Worm (Caenorhabditis elegans): Measurements from ENCODE around the gene clec-210.

- TF ChIP-seq tra-4 (tag; optimal IDR thresholded peaks at IDR 0.05) = no peak
- TF ChIP-seq ets-7 (tag; optimal IDR thresholded peaks at IDR 0.05) = no peak
- TF ChIP-seq ama-1 (optimal IDR thresholded peaks at IDR 0.05) = no peak
- TF ChIP-seq tbx-11 (GFP tag; IDR thresholded peaks at IDR 0.05) = no peak
Measured at ce11 chrV:3071548-3071947, 46.6 kb upstream of the clec-210 start, which contains the start of gene C50H11.13.
